Worm (Caenorhabditis elegans) whole organism, mixed stage, embryonic: ENCODE results near the gene T26C12.1.
A peak's percentile ranks its signal among the peaks of the same experiment; 100 is the strongest.

ENCODE experiments used
- M03D4.4 ChIP-seq: sonication (generic microtip); optimal IDR thresholded peaks from 2 replicates; lab custom pipeline; 2017; ENCODE audit warnings: mild to moderate bottlenecking, missing genetic modification characterization, missing compliant biosample characterization
- bed-3 ChIP-seq: fragments of 200-800 bp; sonication (Bioruptor generic); optimal IDR thresholded peaks from 3 replicates; lab custom pipeline; 2018; ENCODE audit warnings: mild to moderate bottlenecking, missing genetic modification characterization, moderate library complexity, missing compliant biosample characterization
- blmp-1 ChIP-seq: fragments of 150-350 bp; optimal IDR thresholded peaks from 2 replicates; lab custom pipeline; 2014; ENCODE audit warnings: missing biosample characterization, missing genetic modification characterization
- ceh-39 ChIP-seq: fragments of 150-350 bp; optimal IDR thresholded peaks from 2 replicates; lab custom pipeline; 2014; ENCODE audit warnings: missing biosample characterization, missing genetic modification characterization
- ceh-43 ChIP-seq: fragments of 200-800 bp; sonication (Bioruptor generic); optimal IDR thresholded peaks from 2 replicates; lab custom pipeline; 2018; ENCODE audit warnings: mild to moderate bottlenecking, missing genetic modification characterization, moderate library complexity, missing compliant biosample characterization
- ceh-83 ChIP-seq: fragments of 200-800 bp; sonication (Bioruptor generic); optimal IDR thresholded peaks from 2 replicates; lab custom pipeline; 2018; ENCODE audit warnings: mild to moderate bottlenecking, missing genetic modification characterization, missing compliant biosample characterization
- ces-1 ChIP-seq: fragments of 150-350 bp; optimal IDR thresholded peaks from 2 replicates; lab custom pipeline; 2014; ENCODE audit warnings: missing biosample characterization, missing genetic modification reagents, missing genetic modification characterization
- cnd-1 ChIP-seq: fragments of 200-800 bp; sonication (Bioruptor generic); optimal IDR thresholded peaks from 2 replicates; lab custom pipeline; 2018; ENCODE audit warnings: mild to moderate bottlenecking, missing genetic modification characterization, missing compliant biosample characterization
- drap-1 ChIP-seq: fragments of 200-800 bp; sonication (Bioruptor generic); optimal IDR thresholded peaks from 3 replicates; lab custom pipeline; 2018; ENCODE audit warnings: mild to moderate bottlenecking, missing genetic modification characterization, missing compliant biosample characterization
- elt-1 ChIP-seq: sonication (generic microtip); optimal IDR thresholded peaks from 2 replicates; lab custom pipeline; 2017; ENCODE audit warnings: missing genetic modification characterization, mild to moderate bottlenecking, missing compliant biosample characterization, antibody characterized with exemption, moderate library complexity, borderline replicate concordance; ENCODE audit not compliant: insufficient read depth
- elt-3 ChIP-seq: fragments of 150-350 bp; optimal IDR thresholded peaks from 2 replicates; lab custom pipeline; 2014; ENCODE audit warnings: missing biosample characterization, missing genetic modification characterization
- flh-1 ChIP-seq: fragments of 200-800 bp; sonication (Bioruptor generic); optimal IDR thresholded peaks from 2 replicates; lab custom pipeline; 2018; ENCODE audit warnings: mild to moderate bottlenecking, missing genetic modification characterization, moderate library complexity, missing compliant biosample characterization
- ham-2 ChIP-seq: fragments of 200-800 bp; sonication (Bioruptor generic); optimal IDR thresholded peaks from 2 replicates; lab custom pipeline; 2018; ENCODE audit warnings: mild to moderate bottlenecking, missing genetic modification characterization, missing compliant biosample characterization
- hlh-1 ChIP-seq: fragments of 150-350 bp; optimal IDR thresholded peaks from 2 replicates; lab custom pipeline; 2014; ENCODE audit warnings: missing biosample characterization, missing genetic modification reagents, missing genetic modification characterization
- lin-13 ChIP-seq: fragments of 150-350 bp; optimal IDR thresholded peaks from 2 replicates; lab custom pipeline; 2014; ENCODE audit warnings: missing biosample characterization, missing genetic modification characterization
- lin-32 ChIP-seq: fragments of 200-800 bp; sonication (Bioruptor generic); optimal IDR thresholded peaks from 2 replicates; lab custom pipeline; 2018; ENCODE audit warnings: mild to moderate bottlenecking, missing genetic modification characterization, missing compliant biosample characterization
- lsy-2 ChIP-seq: fragments of 150-350 bp; optimal IDR thresholded peaks from 2 replicates; lab custom pipeline; 2014; ENCODE audit warnings: missing biosample characterization, missing genetic modification characterization
- mab-5 ChIP-seq: fragments of 150-350 bp; optimal IDR thresholded peaks from 2 replicates; lab custom pipeline; 2014; ENCODE audit warnings: missing biosample characterization, missing genetic modification characterization
- mep-1 ChIP-seq: fragments of 150-350 bp; optimal IDR thresholded peaks from 2 replicates; lab custom pipeline; 2017; ENCODE audit warnings: missing biosample characterization, missing genetic modification reagents, missing genetic modification characterization, inconsistent platforms
- mls-2 ChIP-seq: sonication (generic microtip); optimal IDR thresholded peaks from 2 replicates; lab custom pipeline; 2016; ENCODE audit warnings: mild to moderate bottlenecking, missing genetic modification characterization, moderate library complexity, missing compliant biosample characterization
- nhr-12 ChIP-seq: fragments of 150-350 bp; optimal IDR thresholded peaks from 2 replicates; lab custom pipeline; 2014; ENCODE audit warnings: missing biosample characterization, missing genetic modification characterization
- nhr-2 ChIP-seq: fragments of 150-350 bp; optimal IDR thresholded peaks from 2 replicates; lab custom pipeline; 2014; ENCODE audit warnings: missing biosample characterization, missing genetic modification characterization
- nhr-237 ChIP-seq: fragments of 150-350 bp; optimal IDR thresholded peaks from 2 replicates; lab custom pipeline; 2014; ENCODE audit warnings: missing biosample characterization, missing genetic modification characterization
- nhr-28 ChIP-seq: fragments of 150-350 bp; optimal IDR thresholded peaks from 2 replicates; lab custom pipeline; 2014; ENCODE audit warnings: missing biosample characterization, missing genetic modification characterization
- nhr-76 ChIP-seq: sonication (generic microtip); optimal IDR thresholded peaks from 2 replicates; lab custom pipeline; 2017; ENCODE audit warnings: missing biosample characterization, missing genetic modification characterization
- pha-4 ChIP-seq: fragments of 150-350 bp; optimal IDR thresholded peaks from 2 replicates; lab custom pipeline; 2018; ENCODE audit warnings: missing biosample characterization, missing genetic modification reagents, missing genetic modification characterization
- sem-2 ChIP-seq: fragments of 200-800 bp; sonication (Bioruptor generic); optimal IDR thresholded peaks from 2 replicates; lab custom pipeline; 2018; ENCODE audit warnings: mild to moderate bottlenecking, missing genetic modification characterization, missing compliant biosample characterization
- sptf-1 ChIP-seq: sonication (generic microtip); optimal IDR thresholded peaks from 2 replicates; lab custom pipeline; 2017; ENCODE audit warnings: mild to moderate bottlenecking, missing genetic modification characterization, moderate library complexity, missing compliant biosample characterization
- tbx-8 ChIP-seq: fragments of 200-800 bp; sonication (Bioruptor generic); optimal IDR thresholded peaks from 2 replicates; lab custom pipeline; 2018; ENCODE audit warnings: mild to moderate bottlenecking, missing genetic modification characterization, moderate library complexity, missing compliant biosample characterization
- unc-120 ChIP-seq: sonication (generic microtip); optimal IDR thresholded peaks from 2 replicates; lab custom pipeline; 2017; ENCODE audit warnings: missing genetic modification characterization, missing compliant biosample characterization; ENCODE audit not compliant: poor library complexity, severe bottlenecking
- unc-39 ChIP-seq: fragments of 150-350 bp; optimal IDR thresholded peaks from 2 replicates; lab custom pipeline; 2014; ENCODE audit warnings: missing biosample characterization, missing genetic modification characterization
- unc-62 ChIP-seq: fragments of 150-350 bp; optimal IDR thresholded peaks from 2 replicates; lab custom pipeline; 2014; ENCODE audit warnings: missing biosample characterization, missing genetic modification reagents, missing genetic modification characterization
- ztf-11 ChIP-seq: fragments of 150-350 bp; optimal IDR thresholded peaks from 2 replicates; lab custom pipeline; 2014; ENCODE audit warnings: missing biosample characterization, missing genetic modification characterization

The T26C12.1 gene

ce11 chrIV:3258528-3258927 is at the start of gene T26C12.1:
Gene T26C12.1, plus strand, starts transcription at chrIV:3258910.
- TF ChIP-seq unc-120: no peak
- no peak for TF ChIP-seq pha-4
- TF ChIP-seq mls-2 (tag; lab: Kevin White, UChicago): no peak
- TF ChIP-seq unc-39 (tag; lab: Kevin White, UChicago): no peak
- TF ChIP-seq nhr-28 (tag; lab: Kevin White, UChicago): no peak
- TF ChIP-seq bed-3: no peak
- no peak for TF ChIP-seq mep-1 (tag; lab: Kevin White, UChicago)
- TF ChIP-seq tbx-8 (GFP tag; lab: Kevin White, UChicago): no peak
- TF ChIP-seq ztf-11 (tag; lab: Kevin White, UChicago): no peak
- no peak for TF ChIP-seq drap-1 (GFP tag; lab: Kevin White, UChicago)
- no peak for TF ChIP-seq flh-1
- no peak for TF ChIP-seq elt-3
- TF ChIP-seq nhr-76: no peak
- no peak for TF ChIP-seq cnd-1
- TF ChIP-seq elt-1 (tag; lab: Kevin White, UChicago): no peak
- TF ChIP-seq lin-13 (tag; lab: Kevin White, UChicago): no peak
- TF ChIP-seq lin-32 (GFP tag; lab: Kevin White, UChicago): no peak

- TF ChIP-seq sptf-1: no peak
- TF ChIP-seq elt-1 (tag; lab: Kevin White, UChicago): no peak
- TF ChIP-seq ztf-11 (tag; lab: Kevin White, UChicago): no peak
- no peak for TF ChIP-seq bed-3
- TF ChIP-seq pha-4: no peak
- TF ChIP-seq M03D4.4: no peak
- TF ChIP-seq elt-3: no peak
- TF ChIP-seq mep-1 (tag; lab: Kevin White, UChicago): no peak
- TF ChIP-seq nhr-2: no peak
- no peak for TF ChIP-seq mab-5
- TF ChIP-seq flh-1: no peak
- no peak for TF ChIP-seq blmp-1
- TF ChIP-seq hlh-1: no peak
- TF ChIP-seq lin-32 (GFP tag; lab: Kevin White, UChicago): no peak
- TF ChIP-seq ceh-83 (GFP tag; lab: Kevin White, UChicago): no peak
- TF ChIP-seq unc-39 (tag; lab: Kevin White, UChicago): no peak
- TF ChIP-seq nhr-28 (tag; lab: Kevin White, UChicago): no peak
- no peak for TF ChIP-seq sem-2 (GFP tag; lab: Kevin White, UChicago)
Observed at ce11 chrIV:3211929-3212328, 46.8 kb upstream of the T26C12.1 start.

- TF ChIP-seq flh-1 (no peak), nhr-2 (no peak), nhr-28 (tag; lab: Kevin White, UChicago) (no peak), mep-1 (tag; lab: Kevin White, UChicago) (peak; percentile 28), nhr-76 (no peak), mab-5 (no peak), ztf-11 (tag; lab: Kevin White, UChicago) (no peak), cnd-1 (no peak), nhr-237 (tag; lab: Kevin White, UChicago) (peak; percentile 13), unc-120 (no peak), lsy-2 (tag; lab: Kevin White, UChicago) (peak; percentile 42), hlh-1 (peak; percentile 9), ces-1 (GFP tag; lab: Kevin White, UChicago) (peak; percentile 4), ceh-43 (GFP tag; lab: Kevin White, UChicago) (no peak), unc-39 (tag; lab: Kevin White, UChicago) (no peak), bed-3 (no peak), pha-4 (no peak)
Observed at ce11 chrIV:3213426-3213825, 45.3 kb upstream of the T26C12.1 start, which contains the start of gene slmp-1. Gene slmp-1, plus strand, starts transcription at chrIV:3213760.

DNA sequence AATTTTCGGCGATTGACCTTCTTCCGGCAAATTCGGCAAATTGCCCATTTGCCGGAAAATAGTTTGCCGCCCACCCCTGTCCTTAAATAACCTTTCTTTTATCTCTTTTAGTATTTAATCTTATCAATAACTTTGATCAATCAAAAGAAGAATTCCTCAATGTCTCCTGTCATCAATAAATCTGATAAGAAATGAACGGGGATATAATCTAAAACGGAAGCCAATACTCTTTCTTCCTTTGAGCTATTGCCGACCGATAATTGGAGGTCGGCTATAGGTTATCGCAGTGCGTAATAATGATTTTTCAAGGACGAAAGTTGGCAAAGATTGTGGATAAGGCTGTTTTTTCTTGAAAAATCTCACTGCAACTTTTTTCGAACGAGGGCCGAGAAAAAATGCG is 37.6 kb upstream of the T26C12.1 start:
- no peak for TF ChIP-seq mep-1 (tag; lab: Kevin White, UChicago)
- no peak for TF ChIP-seq ceh-39 (tag; lab: Kevin White, UChicago)
- no peak for TF ChIP-seq nhr-28 (tag; lab: Kevin White, UChicago)
- TF ChIP-seq tbx-8 (GFP tag; lab: Kevin White, UChicago): no peak
- TF ChIP-seq nhr-12 (tag; lab: Kevin White, UChicago): no peak
- no peak for TF ChIP-seq unc-120
- no peak for TF ChIP-seq mls-2 (tag; lab: Kevin White, UChicago)
- TF ChIP-seq unc-62 (GFP tag; lab: Kevin White, UChicago): peak; percentile 66
- no peak for TF ChIP-seq sptf-1
- TF ChIP-seq ham-2: peak; percentile 72
- TF ChIP-seq mab-5: no peak
- no peak for TF ChIP-seq bed-3
- no peak for TF ChIP-seq lin-32 (GFP tag; lab: Kevin White, UChicago)
- no peak for TF ChIP-seq nhr-2
- TF ChIP-seq pha-4: no peak
- no peak for TF ChIP-seq ces-1 (GFP tag; lab: Kevin White, UChicago)
- TF ChIP-seq unc-39 (tag; lab: Kevin White, UChicago): no peak
- TF ChIP-seq elt-1 (tag; lab: Kevin White, UChicago): peak; percentile 87
- no peak for TF ChIP-seq nhr-237 (tag; lab: Kevin White, UChicago)
- TF ChIP-seq ceh-43 (GFP tag; lab: Kevin White, UChicago): no peak
